Worm (Caenorhabditis elegans) whole organism, L1 larva: ENCODE data around the gene B0001.4.
"Not testable (repeated sequence)": the region's sequence is repeated elsewhere in the genome, so short reads cannot be mapped to it uniquely, and the experiment has no call there.

Experiments used
- C34B4.2 ChIP-seq: sonication (generic microtip); optimal IDR thresholded peaks from 2 replicates; lab custom pipeline; 2017; ENCODE audit warnings: mild to moderate bottlenecking, missing genetic modification characterization, missing compliant biosample characterization
- Y116A8C.19 ChIP-seq: sonication (generic microtip); optimal IDR thresholded peaks from 2 replicates; lab custom pipeline; 2016; ENCODE audit warnings: missing compliant biosample characterization, missing genetic modification characterization, borderline replicate concordance
- aly-2 ChIP-seq: fragments of 150-350 bp; optimal IDR thresholded peaks from 2 replicates; lab custom pipeline; 2014; ENCODE audit warnings: missing biosample characterization, missing genetic modification characterization
- ama-1 ChIP-seq: fragments of 150-350 bp; optimal IDR thresholded peaks from 2 replicates; lab custom pipeline; 2014
- blmp-1 ChIP-seq: fragments of 150-350 bp; optimal IDR thresholded peaks from 2 replicates; lab custom pipeline; 2014; ENCODE audit warnings: missing biosample characterization, missing genetic modification characterization
- ceh-8 ChIP-seq: fragments of 200-800 bp; sonication (Bioruptor generic); optimal IDR thresholded peaks from 2 replicates; lab custom pipeline; 2018; ENCODE audit warnings: mild to moderate bottlenecking, missing genetic modification characterization, moderate library complexity, missing compliant biosample characterization
- ceh-88 ChIP-seq: fragments of 200-800 bp; sonication (Bioruptor generic); IDR thresholded peaks from 2 replicates; pipeline ENCODE4 v1.3.6; 2022; ENCODE audit warnings: missing genetic modification characterization, missing compliant biosample characterization
- dpl-1 ChIP-seq, 3 experiments: fragments of 150-350 bp in 2 of 3; sonication (generic microtip) in 1 of 3; optimal IDR thresholded peaks; 2 replicates each; lab custom pipeline; 2014 to 2017; ENCODE audit warnings: missing biosample characterization in 3 of 3, missing genetic modification characterization in 3 of 3, missing genetic modification reagents in 3 of 3
- efl-1 ChIP-seq, 4 experiments: fragments of 150-350 bp; optimal IDR thresholded peaks in 3 of 4; peaks in 1 of 4; 1 replicate in 1 of 4; 2 replicates in 3 of 4; lab custom pipeline; 2014; ENCODE audit warnings: missing biosample characterization in 2 of 4, missing genetic modification characterization in 2 of 4, missing genetic modification reagents in 2 of 4
- elt-2 ChIP-seq: sonication (generic microtip); optimal IDR thresholded peaks from 2 replicates; lab custom pipeline; 2016; ENCODE audit warnings: missing genetic modification characterization, mild to moderate bottlenecking, inconsistent platforms, missing compliant biosample characterization, missing genetic modification reagents
- fkh-8 ChIP-seq: sonication (generic microtip); optimal IDR thresholded peaks from 2 replicates; lab custom pipeline; 2016; ENCODE audit warnings: mild to moderate bottlenecking, missing genetic modification characterization, missing compliant biosample characterization
- hlh-4 ChIP-seq: sonication (generic microtip); optimal IDR thresholded peaks from 2 replicates; lab custom pipeline; 2016; ENCODE audit warnings: mild to moderate bottlenecking, missing genetic modification characterization, missing compliant biosample characterization
- irx-1 ChIP-seq: sonication (generic microtip); optimal IDR thresholded peaks from 2 replicates; lab custom pipeline; 2016; ENCODE audit warnings: missing genetic modification characterization, missing compliant biosample characterization
- lin-13 ChIP-seq: fragments of 150-350 bp; optimal IDR thresholded peaks from 2 replicates; lab custom pipeline; 2014; ENCODE audit warnings: missing biosample characterization, missing genetic modification reagents, missing genetic modification characterization
- lin-35 ChIP-seq, 2 experiments: fragments of 150-350 bp; optimal IDR thresholded peaks; 2 replicates each; lab custom pipeline; 2014; ENCODE audit warnings: missing biosample characterization in 2 of 2, missing genetic modification characterization in 2 of 2, missing genetic modification reagents in 2 of 2
- mab-9 ChIP-seq: fragments of 200-800 bp; sonication (Bioruptor generic); IDR thresholded peaks from 2 replicates; pipeline ENCODE4 v1.3.6; 2022; ENCODE audit warnings: missing genetic modification reagents, missing genetic modification characterization, missing compliant biosample characterization
- mef-2 ChIP-seq: fragments of 150-350 bp; optimal IDR thresholded peaks from 2 replicates; lab custom pipeline; 2014; ENCODE audit warnings: missing biosample characterization, missing genetic modification characterization
- nhr-12 ChIP-seq: sonication (generic microtip); optimal IDR thresholded peaks from 2 replicates; lab custom pipeline; 2017; ENCODE audit warnings: missing biosample characterization, missing genetic modification characterization
- nhr-28 ChIP-seq: fragments of 150-350 bp; optimal IDR thresholded peaks from 2 replicates; lab custom pipeline; 2014; ENCODE audit warnings: missing biosample characterization, missing genetic modification characterization
- nhr-47 ChIP-seq: sonication (generic microtip); optimal IDR thresholded peaks from 2 replicates; lab custom pipeline; 2016; ENCODE audit warnings: mild to moderate bottlenecking, missing genetic modification characterization, moderate library complexity, missing compliant biosample characterization
- nhr-76 ChIP-seq: sonication (generic microtip); optimal IDR thresholded peaks from 2 replicates; lab custom pipeline; 2017; ENCODE audit warnings: missing biosample characterization, missing genetic modification characterization
- nhr-90 ChIP-seq: sonication (generic microtip); optimal IDR thresholded peaks from 2 replicates; lab custom pipeline; 2016; ENCODE audit warnings: mild to moderate bottlenecking, missing genetic modification characterization, missing compliant biosample characterization; ENCODE audit not compliant: poor library complexity
- pag-3 ChIP-seq: sonication (generic microtip); optimal IDR thresholded peaks from 2 replicates; lab custom pipeline; 2017; ENCODE audit warnings: missing genetic modification characterization, mild to moderate bottlenecking, missing compliant biosample characterization, antibody characterized with exemption, borderline replicate concordance; ENCODE audit not compliant: insufficient read depth
- rnt-1 ChIP-seq: sonication (generic microtip); optimal IDR thresholded peaks from 2 replicates; lab custom pipeline; 2016; ENCODE audit warnings: mild to moderate bottlenecking, missing genetic modification characterization, moderate library complexity, missing compliant biosample characterization
- snpc-4 ChIP-seq: fragments of 150-350 bp; optimal IDR thresholded peaks from 2 replicates; lab custom pipeline; 2014; ENCODE audit warnings: missing biosample characterization, missing genetic modification characterization
- sox-4 ChIP-seq: sonication (generic microtip); optimal IDR thresholded peaks from 2 replicates; lab custom pipeline; 2016; ENCODE audit warnings: missing genetic modification characterization, missing compliant biosample characterization
- tlp-1 ChIP-seq: fragments of 150-350 bp; optimal IDR thresholded peaks from 2 replicates; lab custom pipeline; 2014; ENCODE audit warnings: missing biosample characterization, missing genetic modification characterization
- unc-30 ChIP-seq: sonication (generic microtip); optimal IDR thresholded peaks from 2 replicates; lab custom pipeline; 2017; ENCODE audit warnings: missing biosample characterization, missing genetic modification characterization
- unc-86 ChIP-seq: sonication (generic microtip); optimal IDR thresholded peaks from 2 replicates; lab custom pipeline; 2016; ENCODE audit warnings: missing genetic modification characterization, missing compliant biosample characterization
- xbp-1 ChIP-seq: sonication (generic microtip); optimal IDR thresholded peaks from 2 replicates; lab custom pipeline; 2016; ENCODE audit warnings: missing genetic modification characterization, missing compliant biosample characterization
- zag-1 ChIP-seq: fragments of 150-350 bp; optimal IDR thresholded peaks from 2 replicates; lab custom pipeline; 2014; ENCODE audit warnings: missing biosample characterization, missing genetic modification characterization
- ztf-11 ChIP-seq, 2 experiments: sonication (generic microtip); optimal IDR thresholded peaks; 2 replicates each; lab custom pipeline; 2016 to 2017; ENCODE audit warnings: missing genetic modification characterization in 2 of 2, missing biosample characterization in 1 of 2, missing compliant biosample characterization in 1 of 2
- ztf-4 ChIP-seq: fragments of 150-350 bp; optimal IDR thresholded peaks from 2 replicates; lab custom pipeline; 2014; ENCODE audit warnings: missing biosample characterization, missing genetic modification characterization

The B0001.4 gene

DNA sequence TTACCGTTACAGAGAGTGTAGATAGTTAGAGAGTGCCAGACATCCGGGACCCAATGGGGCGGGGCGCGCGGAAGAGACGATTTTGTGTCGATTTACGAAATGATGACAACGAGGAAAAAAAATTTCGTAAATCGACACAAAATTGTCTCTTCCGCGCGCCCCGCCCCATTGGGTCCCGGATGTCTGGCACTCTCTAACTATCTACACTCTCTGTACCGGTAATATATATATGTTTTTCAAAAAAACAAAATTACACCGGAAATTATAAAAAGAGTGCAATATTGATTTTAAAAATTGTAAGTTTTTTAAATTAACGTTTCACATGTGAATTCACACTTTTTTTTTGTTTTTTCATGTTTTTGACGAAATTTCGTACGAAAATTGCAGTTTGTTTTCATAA is at the start of gene B0001.4:
Gene B0001.4, minus strand, starts transcription at position 101 of the 400 bp plus-strand sequence.
- not testable (repeated sequence) for TF ChIP-seq unc-86; zag-1 (tag; lab: Kevin White, UChicago); pag-3 (tag; lab: Kevin White, UChicago)

- TF ChIP-seq tlp-1 (tag; lab: Kevin White, UChicago); Y116A8C.19; aly-2 (tag; lab: Kevin White, UChicago): not testable (repeated sequence)
Measured at ce11 chrIV:12178235-12178634, 40.2 kb upstream of the B0001.4 start, which contains the start of gene nlr-1. Gene nlr-1, minus strand, starts transcription at chrIV:12178335.

- TF ChIP-seq mef-2 (tag; lab: Kevin White, UChicago), result no peak
- no peak for TF ChIP-seq fkh-8 (tag; lab: Kevin White, UChicago)
- TF ChIP-seq efl-1 (optimal IDR thresholded peaks at IDR 0.05; lab: Kevin White, UChicago), result no peak
- peak in 1 of 2 experiments; percentile 43 for TF ChIP-seq efl-1 (GFP tag; optimal IDR thresholded peaks at IDR 0.05 in 1 of 2; lab: Kevin White, UChicago)
- no peak for TF ChIP-seq irx-1
- TF ChIP-seq Y116A8C.19, result no peak
- no peak for TF ChIP-seq blmp-1 (tag; lab: Kevin White, UChicago)
- no peak for TF ChIP-seq snpc-4
Measured at ce11 chrIV:12167944-12168343, 30.0 kb upstream of the B0001.4 start, which contains the start of gene F20B10.3. Gene F20B10.3, plus strand, starts transcription at chrIV:12168244.

DNA sequence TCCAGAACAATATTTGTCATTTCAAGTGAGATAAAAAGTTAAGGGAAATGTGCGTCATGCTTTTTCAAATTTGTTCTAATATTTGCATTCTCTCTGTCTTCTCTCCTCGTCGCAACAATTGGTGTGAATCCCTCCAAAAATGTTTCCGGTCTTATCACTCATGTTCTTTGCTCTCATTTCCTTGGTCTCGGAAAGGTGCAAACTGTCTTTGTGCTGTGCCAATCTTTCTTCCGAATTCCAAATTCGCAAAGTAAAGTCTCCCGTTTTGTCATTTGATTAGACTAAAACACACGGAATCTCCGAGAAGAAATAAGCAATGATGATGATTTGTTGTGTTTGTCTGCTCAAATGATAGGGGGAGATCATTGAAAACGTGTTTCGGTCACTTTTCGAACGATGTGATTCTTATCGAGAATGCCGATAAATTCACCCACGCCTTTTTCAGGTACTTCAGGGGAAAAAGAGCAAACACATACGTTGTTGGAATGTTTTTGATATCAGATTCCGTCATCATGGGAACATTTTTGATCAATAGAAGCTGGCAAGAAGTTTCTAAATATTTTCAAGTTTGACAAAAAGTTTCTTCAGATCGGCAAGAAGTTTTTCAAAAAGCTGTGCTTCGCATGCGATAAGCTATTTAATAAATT is 27.6 kb upstream of the B0001.4 start:
- TF ChIP-seq elt-2 (tag; lab: Kevin White, UChicago), result peak; percentile 47
- TF ChIP-seq lin-35 (GFP tag; optimal IDR thresholded peaks at IDR 0.05; lab: Kevin White, UChicago), result no peak
- TF ChIP-seq efl-1 (optimal IDR thresholded peaks at IDR 0.05; lab: Kevin White, UChicago), result no peak
- peak in 1 of 2 experiments; percentile 70 for TF ChIP-seq efl-1 (GFP tag; optimal IDR thresholded peaks at IDR 0.05 in 1 of 2; lab: Kevin White, UChicago)

DNA sequence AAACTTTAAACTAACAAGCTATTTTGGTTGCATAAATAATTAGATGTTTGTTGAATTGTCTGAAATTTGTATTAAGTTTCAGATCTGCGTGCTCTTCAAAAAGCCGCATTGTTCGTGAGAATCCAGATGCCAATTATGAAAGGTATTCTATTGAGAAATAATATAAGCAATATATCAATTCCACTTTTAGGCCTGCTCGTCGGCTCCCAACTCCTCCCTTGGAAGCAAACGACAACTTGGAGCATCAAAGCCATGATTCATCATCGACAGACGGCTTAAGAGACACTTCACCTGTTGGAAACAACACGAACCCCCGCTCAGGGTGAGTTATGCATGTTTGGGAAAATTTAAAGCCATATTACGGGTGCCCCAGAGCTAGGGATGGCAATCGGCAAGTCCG is 24.7 kb upstream of the B0001.4 start:
- no peak for TF ChIP-seq nhr-76 (tag; lab: Kevin White, UChicago)
- no peak for TF ChIP-seq hlh-4 (tag; lab: Kevin White, UChicago)
- TF ChIP-seq ceh-8 (GFP tag; lab: Kevin White, UChicago), result no peak
- TF ChIP-seq ama-1 (lab: Kevin White, UChicago), result no peak
- no peak for TF ChIP-seq efl-1 (optimal IDR thresholded peaks at IDR 0.05; lab: Kevin White, UChicago)
- no peak for TF ChIP-seq efl-1 (GFP tag; optimal IDR thresholded peaks at IDR 0.05 in 1 of 2; lab: Kevin White, UChicago)
- TF ChIP-seq nhr-47 (tag; lab: Kevin White, UChicago), result no peak
- no peak for TF ChIP-seq zag-1 (tag; lab: Kevin White, UChicago)
- TF ChIP-seq sox-4 (tag; lab: Kevin White, UChicago), result no peak
- no peak for TF ChIP-seq nhr-28 (tag; lab: Kevin White, UChicago)
- no peak for TF ChIP-seq unc-30 (tag; lab: Kevin White, UChicago)
- TF ChIP-seq C34B4.2 (tag; lab: Kevin White, UChicago), result no peak
- TF ChIP-seq ceh-88 (GFP tag; lab: Robert Waterston, UW), result no peak
- TF ChIP-seq aly-2 (tag; lab: Kevin White, UChicago), result no peak

DNA sequence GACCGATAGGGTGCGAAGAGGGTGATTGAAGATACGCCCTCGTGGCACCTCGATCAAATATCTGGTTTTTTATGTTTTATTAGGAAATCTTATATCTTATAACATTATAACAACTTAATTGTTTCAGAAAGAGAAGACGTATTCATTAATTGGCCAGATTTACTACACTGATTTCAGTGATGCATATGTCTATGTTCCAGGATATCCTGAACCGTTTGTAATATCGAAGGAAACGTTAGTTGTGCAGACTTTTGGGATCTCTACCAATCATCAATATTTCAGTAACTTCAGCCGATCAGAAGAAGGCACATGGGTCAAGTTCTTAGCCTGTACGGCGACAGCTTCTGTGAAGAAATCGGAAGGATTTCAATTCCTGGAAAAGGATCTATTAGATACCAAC is 22.4 kb upstream of the B0001.4 start:
- TF ChIP-seq xbp-1 (tag; lab: Kevin White, UChicago), result no peak
- no peak for TF ChIP-seq lin-13 (GFP tag; lab: Kevin White, UChicago)
- no peak for TF ChIP-seq ztf-4 (tag; lab: Kevin White, UChicago)
- TF ChIP-seq ama-1 (lab: Kevin White, UChicago), result no peak
- no peak for TF ChIP-seq sox-4 (tag; lab: Kevin White, UChicago)
- no peak for TF ChIP-seq nhr-12 (tag; lab: Kevin White, UChicago)
- no peak for TF ChIP-seq mab-9
- no peak for TF ChIP-seq rnt-1 (tag; lab: Kevin White, UChicago)
- TF ChIP-seq ztf-11 (tag; optimal IDR thresholded peaks at IDR 0.05; lab: Kevin White, UChicago), result no peak
- no peak for TF ChIP-seq dpl-1 (GFP tag; optimal IDR thresholded peaks at IDR 0.05; lab: Kevin White, UChicago)
- no peak for TF ChIP-seq nhr-90 (tag; lab: Kevin White, UChicago)
- no peak for TF ChIP-seq lin-35 (GFP tag; optimal IDR thresholded peaks at IDR 0.05; lab: Kevin White, UChicago)
